Worm (Caenorhabditis elegans) whole organism, mixed stage, embryonic: Measurements from ENCODE around the gene R13D11.1.

Source experiments
- blmp-1 ChIP-seq: fragments of 150-350 bp; optimal IDR thresholded peaks from 2 replicates; lab custom pipeline; 2014; ENCODE audit warnings: missing biosample characterization, missing genetic modification characterization
- lsy-2 ChIP-seq: fragments of 150-350 bp; optimal IDR thresholded peaks from 2 replicates; lab custom pipeline; 2014; ENCODE audit warnings: missing biosample characterization, missing genetic modification characterization

- TF ChIP-seq lsy-2 (tag; lab: Kevin White, UChicago) (no peak), blmp-1 (tag; lab: Kevin White, UChicago) (no peak)
Measured at ce11 chrV:808260-808659, 9.0 kb upstream of the R13D11.1 start.
